Fruit fly (Drosophila melanogaster): ENCODE measurements around the gene CG32071.

Gene CG32071

DNA sequence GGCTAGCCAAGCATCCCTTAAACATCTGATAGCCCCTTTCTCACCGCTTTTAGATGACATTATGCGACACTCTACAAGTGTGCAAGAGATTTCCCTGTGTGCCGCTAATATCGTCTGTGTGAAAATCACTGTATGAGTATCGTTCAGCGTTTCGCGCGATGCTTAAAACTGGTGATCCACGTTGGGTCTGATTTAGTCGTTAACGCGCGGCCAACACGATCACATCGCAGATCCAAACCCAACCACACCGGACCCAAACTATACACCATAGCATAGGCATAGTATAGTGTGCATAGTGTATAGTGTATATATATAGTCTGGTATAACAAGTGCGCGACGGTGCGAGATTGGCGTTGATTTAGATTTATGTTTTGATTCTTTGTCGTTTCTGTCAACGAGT is 49.8 kb downstream of the CG32071 start, which contains the start of gene CG7888:
Gene CG7888, plus strand, starts transcription at position 193 of the 400 bp plus-strand sequence.
- peak; percentile 17 for TF ChIP-seq CG12768 (GFP tag; optimal IDR thresholded peaks at IDR 0.05)
- TF ChIP-seq CG33017 (tag; optimal IDR thresholded peaks at IDR 0.05), result no peak

All from whole organism, adult.